Worm (Caenorhabditis elegans) whole organism, L3 larva: ENCODE data around the gene ceh-14.

Source experiments
- R02D3.7 ChIP-seq: fragments of 150-350 bp; optimal IDR thresholded peaks from 2 replicates; lab custom pipeline; 2014; ENCODE audit warnings: missing biosample characterization, missing genetic modification characterization
- ZK546.5 ChIP-seq: sonication (generic microtip); optimal IDR thresholded peaks from 2 replicates; lab custom pipeline; 2017; ENCODE audit warnings: missing biosample characterization, missing genetic modification characterization
- aly-2 ChIP-seq: fragments of 150-350 bp; optimal IDR thresholded peaks from 2 replicates; lab custom pipeline; 2014; ENCODE audit warnings: missing biosample characterization, missing genetic modification characterization
- ama-1 ChIP-seq: fragments of 150-350 bp; optimal IDR thresholded peaks from 2 replicates; lab custom pipeline; 2018
- ceh-16 ChIP-seq: sonication (generic microtip); optimal IDR thresholded peaks from 2 replicates; lab custom pipeline; 2017; ENCODE audit warnings: missing biosample characterization, missing genetic modification characterization
- ceh-28 ChIP-seq: fragments of 150-350 bp; optimal IDR thresholded peaks from 2 replicates; lab custom pipeline; 2014; ENCODE audit warnings: missing biosample characterization, missing genetic modification reagents, missing genetic modification characterization
- ceh-82 ChIP-seq: fragments of 150-350 bp; optimal IDR thresholded peaks from 2 replicates; lab custom pipeline; 2014; ENCODE audit warnings: missing biosample characterization, missing genetic modification characterization
- ceh-9 ChIP-seq: sonication (generic microtip); optimal IDR thresholded peaks from 2 replicates; lab custom pipeline; 2018; ENCODE audit warnings: missing biosample characterization, missing genetic modification characterization
- egl-27 ChIP-seq: sonication (generic microtip); optimal IDR thresholded peaks from 4 replicates; lab custom pipeline; 2017; ENCODE audit warnings: missing biosample characterization, missing genetic modification reagents, missing genetic modification characterization
- egl-5 ChIP-seq: fragments of 150-350 bp; optimal IDR thresholded peaks from 2 replicates; lab custom pipeline; 2017; ENCODE audit warnings: missing biosample characterization, missing genetic modification reagents, missing genetic modification characterization, inconsistent platforms
- elt-1 ChIP-seq: fragments of 150-350 bp; optimal IDR thresholded peaks from 2 replicates; lab custom pipeline; 2014; ENCODE audit warnings: missing biosample characterization, missing genetic modification characterization
- elt-2 ChIP-seq: sonication (generic microtip); optimal IDR thresholded peaks from 2 replicates; lab custom pipeline; 2016; ENCODE audit warnings: missing genetic modification reagents, mild to moderate bottlenecking, missing genetic modification characterization, missing compliant biosample characterization
- elt-3 ChIP-seq, 3 experiments: fragments of 150-350 bp in 1 of 3; sonication (generic microtip) in 2 of 3; optimal IDR thresholded peaks; 2 replicates in 2 of 3; 4 replicates in 1 of 3; lab custom pipeline; 2014 to 2017; ENCODE audit warnings: missing biosample characterization in 3 of 3, missing genetic modification characterization in 3 of 3
- fkh-10 ChIP-seq: sonication (generic microtip); optimal IDR thresholded peaks from 2 replicates; lab custom pipeline; 2017; ENCODE audit warnings: missing biosample characterization, missing genetic modification reagents, missing genetic modification characterization
- fos-1 ChIP-seq: fragments of 150-350 bp; optimal IDR thresholded peaks from 2 replicates; lab custom pipeline; 2014; ENCODE audit warnings: missing biosample characterization, missing genetic modification characterization
- hmg-11 ChIP-seq: sonication (generic microtip); optimal IDR thresholded peaks from 2 replicates; lab custom pipeline; 2016; ENCODE audit warnings: missing genetic modification characterization, missing compliant biosample characterization
- jun-1 ChIP-seq: fragments of 150-350 bp; optimal IDR thresholded peaks from 2 replicates; lab custom pipeline; 2014; ENCODE audit warnings: missing biosample characterization, missing genetic modification reagents, missing genetic modification characterization
- lin-15B ChIP-seq: fragments of 150-350 bp; optimal IDR thresholded peaks from 2 replicates; lab custom pipeline; 2014; ENCODE audit warnings: missing biosample characterization, missing genetic modification characterization
- lin-39 ChIP-seq: fragments of 150-350 bp; optimal IDR thresholded peaks from 2 replicates; lab custom pipeline; 2018; ENCODE audit warnings: missing biosample characterization, missing genetic modification reagents, missing genetic modification characterization
- lsy-12 ChIP-seq: sonication (generic microtip); optimal IDR thresholded peaks from 2 replicates; lab custom pipeline; 2016; ENCODE audit warnings: mild to moderate bottlenecking, missing genetic modification characterization, missing compliant biosample characterization
- mdl-1 ChIP-seq: fragments of 150-350 bp; optimal IDR thresholded peaks from 2 replicates; lab custom pipeline; 2014; ENCODE audit warnings: missing biosample characterization, missing genetic modification characterization
- mml-1 ChIP-seq: fragments of 150-350 bp; sonication (generic microtip); optimal IDR thresholded peaks from 3 replicates; lab custom pipeline; 2014; ENCODE audit warnings: missing biosample characterization, missing genetic modification characterization
- nfya-1 ChIP-seq: sonication (generic microtip); optimal IDR thresholded peaks from 2 replicates; lab custom pipeline; 2017; ENCODE audit warnings: missing genetic modification characterization, mild to moderate bottlenecking, missing compliant biosample characterization, antibody characterized with exemption, moderate library complexity; ENCODE audit not compliant: insufficient read depth
- nhr-11 ChIP-seq: fragments of 150-350 bp; optimal IDR thresholded peaks from 2 replicates; lab custom pipeline; 2014; ENCODE audit warnings: missing biosample characterization, missing genetic modification characterization
- nhr-23 ChIP-seq: fragments of 150-350 bp; optimal IDR thresholded peaks from 2 replicates; lab custom pipeline; 2014; ENCODE audit warnings: missing biosample characterization, missing genetic modification reagents, missing genetic modification characterization
- nhr-237 ChIP-seq: fragments of 150-350 bp; optimal IDR thresholded peaks from 2 replicates; lab custom pipeline; 2014; ENCODE audit warnings: missing biosample characterization, missing genetic modification characterization
- nhr-25 ChIP-seq: sonication (generic microtip); optimal IDR thresholded peaks from 2 replicates; lab custom pipeline; 2017; ENCODE audit warnings: missing biosample characterization, missing genetic modification characterization
- nhr-28 ChIP-seq: fragments of 150-350 bp; optimal IDR thresholded peaks from 2 replicates; lab custom pipeline; 2014; ENCODE audit warnings: missing biosample characterization, missing genetic modification characterization
- nhr-43 ChIP-seq: sonication (generic microtip); optimal IDR thresholded peaks from 2 replicates; lab custom pipeline; 2016; ENCODE audit warnings: mild to moderate bottlenecking, missing genetic modification characterization, missing compliant biosample characterization; ENCODE audit not compliant: poor library complexity, severe bottlenecking
- nhr-67 ChIP-seq: fragments of 150-350 bp; optimal IDR thresholded peaks from 2 replicates; lab custom pipeline; 2014; ENCODE audit warnings: missing biosample characterization, missing genetic modification characterization
- nhr-76 ChIP-seq: fragments of 150-350 bp; sonication (generic microtip); optimal IDR thresholded peaks from 5 replicates; lab custom pipeline; 2014; ENCODE audit warnings: missing biosample characterization, missing genetic modification characterization
- nhr-77 ChIP-seq: fragments of 150-350 bp; optimal IDR thresholded peaks from 2 replicates; lab custom pipeline; 2014; ENCODE audit warnings: missing biosample characterization, missing genetic modification characterization
- pha-4 ChIP-seq: fragments of 150-350 bp; optimal IDR thresholded peaks from 2 replicates; lab custom pipeline; 2014; ENCODE audit warnings: missing biosample characterization, missing genetic modification reagents, missing genetic modification characterization
- sea-2 ChIP-seq: fragments of 150-350 bp; sonication (generic microtip); optimal IDR thresholded peaks from 4 replicates; lab custom pipeline; 2014; ENCODE audit warnings: missing biosample characterization, missing genetic modification reagents, missing genetic modification characterization
- skn-1 ChIP-seq: fragments of 150-350 bp; optimal IDR thresholded peaks from 2 replicates; lab custom pipeline; 2014; ENCODE audit warnings: missing biosample characterization, missing genetic modification characterization
- snpc-4 ChIP-seq: fragments of 150-350 bp; optimal IDR thresholded peaks from 2 replicates; lab custom pipeline; 2014; ENCODE audit warnings: missing biosample characterization, missing genetic modification characterization
- tbx-2 ChIP-seq: sonication (generic microtip); optimal IDR thresholded peaks from 2 replicates; lab custom pipeline; 2016; ENCODE audit warnings: mild to moderate bottlenecking, missing genetic modification characterization, missing compliant biosample characterization
- unc-39 ChIP-seq: sonication (generic microtip); optimal IDR thresholded peaks from 4 replicates; lab custom pipeline; 2017; ENCODE audit warnings: missing biosample characterization, missing genetic modification characterization
- unc-62 ChIP-seq: fragments of 150-350 bp; sonication (generic microtip); optimal IDR thresholded peaks from 4 replicates; lab custom pipeline; 2014; ENCODE audit warnings: missing biosample characterization, missing genetic modification reagents, missing genetic modification characterization
- zag-1 ChIP-seq: fragments of 150-350 bp; optimal IDR thresholded peaks from 2 replicates; lab custom pipeline; 2014; ENCODE audit warnings: missing biosample characterization, missing genetic modification characterization
- ztf-11 ChIP-seq: fragments of 150-350 bp; optimal IDR thresholded peaks from 2 replicates; lab custom pipeline; 2014; ENCODE audit warnings: missing biosample characterization, missing genetic modification characterization
- ztf-4 ChIP-seq: fragments of 150-350 bp; optimal IDR thresholded peaks from 2 replicates; lab custom pipeline; 2014; ENCODE audit warnings: missing biosample characterization, missing genetic modification characterization

Gene ceh-14

DNA sequence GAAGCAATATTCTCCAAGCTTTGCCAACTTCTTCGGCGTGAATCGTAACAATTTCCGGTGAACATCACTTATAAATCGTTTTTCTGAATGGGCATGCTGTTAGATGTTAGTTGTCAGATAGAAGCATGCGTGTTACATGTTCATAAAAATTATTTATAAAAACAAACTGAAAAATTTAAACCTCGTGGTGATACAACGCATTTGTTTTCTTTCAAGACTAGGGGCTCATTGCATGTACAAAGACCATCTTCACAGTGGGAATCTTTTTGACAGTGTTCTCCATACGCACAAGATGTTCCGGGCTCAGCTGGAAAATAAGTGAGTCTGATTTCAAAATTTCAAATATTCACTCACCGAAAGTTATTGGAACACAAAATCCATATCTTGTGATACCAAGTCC is 19.8 kb downstream of the ceh-14 start:
- no peak for TF ChIP-seq unc-39 (tag; lab: Kevin White, UChicago)
- TF ChIP-seq elt-3 (tag; optimal IDR thresholded peaks at IDR 0.05; lab: Kevin White, UChicago) = no peak
- no peak for TF ChIP-seq aly-2 (tag; lab: Kevin White, UChicago)
- TF ChIP-seq lin-39 = no peak
- no peak for TF ChIP-seq elt-1 (tag; lab: Kevin White, UChicago)
- no peak for TF ChIP-seq tbx-2 (tag; lab: Kevin White, UChicago)
- no peak for TF ChIP-seq R02D3.7 (tag; lab: Kevin White, UChicago)
- no peak for TF ChIP-seq nhr-237 (tag; lab: Kevin White, UChicago)
- no peak for TF ChIP-seq ceh-9 (tag; lab: Kevin White, UChicago)

DNA sequence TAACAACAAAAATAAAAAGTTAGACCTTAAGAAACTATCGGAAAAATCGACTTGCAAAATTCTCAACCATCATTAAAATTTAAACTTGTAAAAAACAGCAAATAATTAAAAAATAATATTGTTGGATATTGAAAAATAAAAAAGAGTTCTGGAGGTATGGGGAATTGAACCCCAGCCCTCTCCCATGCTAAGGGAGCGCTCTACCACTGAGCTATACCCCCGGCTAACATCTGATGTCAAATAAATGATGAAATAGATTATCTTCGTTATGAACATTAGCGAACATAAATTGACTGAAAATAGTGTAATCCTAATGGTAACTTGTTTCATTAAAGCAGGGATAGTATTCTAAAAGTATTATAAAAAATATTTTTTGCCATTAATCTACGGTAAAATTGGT is 25.4 kb downstream of the ceh-14 start:
- TF ChIP-seq aly-2 (tag; lab: Kevin White, UChicago) = no peak
- TF ChIP-seq ceh-82 (tag; lab: Kevin White, UChicago) = no peak

DNA sequence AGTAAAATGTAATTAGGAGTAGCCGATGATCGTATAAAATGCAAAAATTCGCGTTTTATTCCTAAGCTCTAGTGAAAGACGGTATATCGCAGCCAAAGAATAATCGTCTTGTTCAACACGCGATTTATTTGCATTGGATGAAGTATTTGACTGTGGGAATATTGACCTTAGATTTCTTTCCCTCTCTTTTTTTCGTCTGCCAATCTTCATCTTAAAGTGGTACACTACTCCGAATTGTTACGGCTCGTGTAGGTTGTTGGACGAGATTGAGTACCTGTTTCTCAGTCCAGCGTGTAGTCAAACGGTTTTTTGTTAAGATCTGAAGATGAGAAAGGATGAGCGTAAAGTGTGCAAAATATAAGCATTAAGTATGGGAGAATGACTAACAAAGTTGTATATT is 26.0 kb downstream of the ceh-14 start, which contains the start of gene lgc-11:
lgc-11 (minus strand) TSS at position 101 of the 400 bp plus-strand sequence.
- TF ChIP-seq ceh-82 (tag; lab: Kevin White, UChicago) (no peak), ceh-9 (tag; lab: Kevin White, UChicago) (no peak), ceh-28 (tag; lab: Kevin White, UChicago) (no peak), ztf-4 (no peak), mdl-1 (tag; lab: Kevin White, UChicago) (no peak)
- TF ChIP-seq, all 47 proteins: peak for 0

DNA sequence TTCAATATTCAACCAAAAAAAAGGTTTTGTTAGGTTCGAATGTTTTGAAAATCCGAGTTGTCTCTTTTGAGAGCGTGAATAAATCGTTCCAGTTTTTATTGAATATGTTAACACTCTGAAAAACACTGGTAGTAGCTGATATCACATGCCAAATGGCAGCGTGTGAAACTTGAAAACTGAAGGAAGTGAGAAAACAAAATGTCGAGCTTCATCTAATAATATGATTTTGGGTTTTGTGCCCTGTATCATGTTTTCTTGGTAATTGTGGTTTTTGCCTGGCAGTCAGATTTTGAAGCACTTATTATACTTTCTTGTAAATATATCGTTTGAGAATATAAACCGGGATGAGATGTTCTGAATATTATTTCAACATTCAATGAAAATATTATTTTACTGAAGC is 29.7 kb downstream of the ceh-14 start, which contains the start of gene F48E3.6:
F48E3.6 (minus strand) TSS at position 101 of the 400 bp plus-strand sequence.
- TF ChIP-seq lin-15B (tag; lab: Kevin White, UChicago) (no peak), nhr-25 (tag; lab: Kevin White, UChicago) (no peak), egl-5 (no peak), ceh-9 (tag; lab: Kevin White, UChicago) (no peak), elt-2 (tag; lab: Kevin White, UChicago) (no peak), zag-1 (tag; lab: Kevin White, UChicago) (no peak), unc-62 (GFP tag; lab: Kevin White, UChicago) (no peak), nhr-28 (no peak), aly-2 (tag; lab: Kevin White, UChicago) (no peak)

ce11 chrX:7500970-7501369 is 31.6 kb downstream of the ceh-14 start, which contains the start of gene uggt-1:
Gene uggt-1, minus strand, starts transcription at chrX:7500982.
- TF ChIP-seq fkh-10 (peak; percentile 81), jun-1 (peak; percentile 39), elt-1 (tag; lab: Kevin White, UChicago) (peak; percentile 45), pha-4 (peak; percentile 92), egl-5 (peak; percentile 40), ceh-16 (no peak), nhr-77 (tag; lab: Kevin White, UChicago) (peak; percentile 43), ztf-11 (no peak), mdl-1 (tag; lab: Kevin White, UChicago) (peak; percentile 71), ama-1 (lab: Kevin White, UChicago) (no peak), zag-1 (tag; lab: Kevin White, UChicago) (no peak), lin-39 (peak; percentile 90), nhr-237 (tag; lab: Kevin White, UChicago) (no peak), snpc-4 (peak; percentile 93), ZK546.5 (tag; lab: Kevin White, UChicago) (no peak), R02D3.7 (tag; lab: Kevin White, UChicago) (peak; percentile 56), egl-27 (tag; lab: Kevin White, UChicago) (no peak), skn-1 (tag; lab: Kevin White, UChicago) (peak; percentile 72), ceh-82 (tag; lab: Kevin White, UChicago) (peak; percentile 86), lin-15B (tag; lab: Kevin White, UChicago) (peak; percentile 85), fos-1 (tag; lab: Kevin White, UChicago) (peak; percentile 60), hmg-11 (tag; lab: Kevin White, UChicago) (peak; percentile 87), lsy-12 (tag; lab: Kevin White, UChicago) (peak; percentile 80), nhr-11 (peak; percentile 51), nhr-76 (tag; lab: Kevin White, UChicago) (no peak), nhr-25 (tag; lab: Kevin White, UChicago) (peak; percentile 63), tbx-2 (tag; lab: Kevin White, UChicago) (peak; percentile 83), ceh-9 (tag; lab: Kevin White, UChicago) (no peak), nhr-23 (tag; lab: Kevin White, UChicago) (peak; percentile 91), nhr-43 (peak; percentile 74), elt-2 (tag; lab: Kevin White, UChicago) (peak; percentile 81), sea-2 (GFP tag; lab: Kevin White, UChicago) (no peak), unc-39 (tag; lab: Kevin White, UChicago) (no peak), nfya-1 (tag; lab: Kevin White, UChicago) (peak; percentile 92), elt-3 (tag; optimal IDR thresholded peaks at IDR 0.05; lab: Kevin White, UChicago) (no peak), mml-1 (tag; lab: Kevin White, UChicago) (no peak), nhr-67 (tag; lab: Kevin White, UChicago) (no peak), aly-2 (tag; lab: Kevin White, UChicago) (no peak), unc-62 (GFP tag; lab: Kevin White, UChicago) (no peak)
